Worm (Caenorhabditis elegans) whole organism, L2 larva: ENCODE measurements around the gene nbs-1.

Experiments
- R02D3.7 ChIP-seq: fragments of 150-350 bp; optimal IDR thresholded peaks from 2 replicates; lab custom pipeline; 2014; ENCODE audit warnings: missing biosample characterization, missing genetic modification characterization
- ZK546.5 ChIP-seq: sonication (generic microtip); optimal IDR thresholded peaks from 2 replicates; lab custom pipeline; 2017; ENCODE audit warnings: missing biosample characterization, missing genetic modification characterization
- crh-2 ChIP-seq: sonication (generic microtip); optimal IDR thresholded peaks from 2 replicates; lab custom pipeline; 2017; ENCODE audit warnings: missing biosample characterization, missing genetic modification characterization
- elt-1 ChIP-seq: fragments of 150-350 bp; optimal IDR thresholded peaks from 2 replicates; lab custom pipeline; 2014; ENCODE audit warnings: missing biosample characterization, missing genetic modification characterization
- lin-39 ChIP-seq: fragments of 150-350 bp; optimal IDR thresholded peaks from 2 replicates; lab custom pipeline; 2014; ENCODE audit warnings: missing biosample characterization, missing genetic modification reagents, missing genetic modification characterization
- nhr-237 ChIP-seq: fragments of 150-350 bp; optimal IDR thresholded peaks from 2 replicates; lab custom pipeline; 2014; ENCODE audit warnings: missing biosample characterization, missing genetic modification characterization
- nhr-25 ChIP-seq: fragments of 150-350 bp; sonication (generic microtip); optimal IDR thresholded peaks from 3 replicates; lab custom pipeline; 2014; ENCODE audit warnings: missing biosample characterization, missing genetic modification characterization
- nhr-77 ChIP-seq: fragments of 150-350 bp; optimal IDR thresholded peaks from 2 replicates; lab custom pipeline; 2014; ENCODE audit warnings: missing biosample characterization, missing genetic modification characterization
- zag-1 ChIP-seq: fragments of 150-350 bp; optimal IDR thresholded peaks from 2 replicates; lab custom pipeline; 2014; ENCODE audit warnings: missing biosample characterization, missing genetic modification characterization

DNA sequence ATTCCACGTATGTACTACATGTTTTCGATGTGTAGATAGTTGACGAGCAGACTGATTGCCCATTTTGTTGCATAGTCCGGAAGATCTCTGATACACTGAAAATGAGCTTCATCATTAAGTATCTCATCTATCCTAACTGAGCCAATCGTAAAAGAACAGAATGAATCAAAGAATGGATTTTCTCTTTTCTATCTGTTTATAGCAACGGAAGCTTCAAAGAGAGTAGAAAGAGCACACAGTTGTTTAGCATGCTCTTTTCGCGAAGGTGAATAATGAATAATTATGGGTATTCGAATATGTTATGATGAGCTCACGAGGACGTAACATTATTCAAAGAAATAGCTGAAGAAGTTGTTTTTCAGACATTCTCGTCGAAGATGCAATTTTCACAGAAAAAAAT is 14.8 kb upstream of the nbs-1 start, which contains the start of gene glb-4:
- TF ChIP-seq lin-39 (tag; lab: Kevin White, UChicago) (no peak), crh-2 (tag; lab: Kevin White, UChicago) (no peak), nhr-25 (tag; lab: Kevin White, UChicago) (no peak), elt-1 (tag; lab: Kevin White, UChicago) (no peak), nhr-237 (no peak), R02D3.7 (tag; lab: Kevin White, UChicago) (no peak), zag-1 (tag; lab: Kevin White, UChicago) (no peak), ZK546.5 (tag; lab: Kevin White, UChicago) (no peak), nhr-77 (tag; lab: Kevin White, UChicago) (no peak)
